Fruit fly (Drosophila melanogaster): Measurements from ENCODE around the gene Rtc1.

The Rtc1 gene

DNA sequence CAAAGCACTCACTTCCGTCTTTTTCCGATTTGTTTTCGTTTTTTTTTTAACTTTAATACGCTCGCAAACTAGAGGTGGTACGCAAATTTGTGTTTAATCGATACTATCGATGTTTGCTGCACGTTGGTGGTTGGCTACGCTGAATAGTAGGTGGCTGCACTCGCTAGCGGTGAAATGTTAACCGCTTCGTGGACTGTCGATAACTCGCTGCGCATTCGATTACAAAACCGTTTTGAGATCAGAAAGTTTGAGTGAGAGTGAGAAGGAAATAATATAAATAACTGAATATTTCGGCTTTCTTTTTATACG lies 20.9 kb upstream of the Rtc1 start, which contains the start of gene g:
Gene g, minus strand, starts transcription at position 105 of the 309 bp plus-strand sequence.
- TF ChIP-seq CG1620 (GFP tag; optimal IDR thresholded peaks at IDR 0.05): no peak
- no peak for TF ChIP-seq CG5204 (GFP tag; optimal IDR thresholded peaks at IDR 0.05)
- TF ChIP-seq kay (GFP tag; ENCODE audit: borderline replicate concordance): no peak
- no peak for TF ChIP-seq cnc (optimal IDR thresholded peaks at IDR 0.05)
- TF ChIP-seq ovo (GFP tag; optimal IDR thresholded peaks at IDR 0.05): peak; percentile 29
- TF ChIP-seq Crg-1 (GFP tag; optimal IDR thresholded peaks at IDR 0.05): no peak
- TF ChIP-seq pad (GFP tag; optimal IDR thresholded peaks at IDR 0.05): no peak
- TF ChIP-seq cic (GFP tag; optimal IDR thresholded peaks at IDR 0.05): no peak
- peak; percentile 18 for TF ChIP-seq bab1 (GFP tag; optimal IDR thresholded peaks at IDR 0.05)
- no peak for TF ChIP-seq CG7045 (GFP tag; optimal IDR thresholded peaks at IDR 0.05)
- peak; percentile 1 for TF ChIP-seq CG14711 (tag; optimal IDR thresholded peaks at IDR 0.05)
- peak; percentile 38 for TF ChIP-seq Mnt (GFP tag; optimal IDR thresholded peaks at IDR 0.05)
- no peak for TF ChIP-seq Clk (GFP tag; optimal IDR thresholded peaks at IDR 0.05)
- TF ChIP-seq Hr96 (GFP tag; optimal IDR thresholded peaks at IDR 0.05): no peak
- no peak for TF ChIP-seq CG33017 (tag; optimal IDR thresholded peaks at IDR 0.05)
- TF ChIP-seq CG7101 (tag; optimal IDR thresholded peaks at IDR 0.05): no peak
- TF ChIP-seq CG12768 (GFP tag; optimal IDR thresholded peaks at IDR 0.05): no peak
- peak; percentile 40 for TF ChIP-seq CG11617 (GFP tag; optimal IDR thresholded peaks at IDR 0.05)
- TF ChIP-seq toe (GFP tag; optimal IDR thresholded peaks at IDR 0.05): no peak
- TF ChIP-seq tj (GFP tag; optimal IDR thresholded peaks at IDR 0.05): no peak

DNA sequence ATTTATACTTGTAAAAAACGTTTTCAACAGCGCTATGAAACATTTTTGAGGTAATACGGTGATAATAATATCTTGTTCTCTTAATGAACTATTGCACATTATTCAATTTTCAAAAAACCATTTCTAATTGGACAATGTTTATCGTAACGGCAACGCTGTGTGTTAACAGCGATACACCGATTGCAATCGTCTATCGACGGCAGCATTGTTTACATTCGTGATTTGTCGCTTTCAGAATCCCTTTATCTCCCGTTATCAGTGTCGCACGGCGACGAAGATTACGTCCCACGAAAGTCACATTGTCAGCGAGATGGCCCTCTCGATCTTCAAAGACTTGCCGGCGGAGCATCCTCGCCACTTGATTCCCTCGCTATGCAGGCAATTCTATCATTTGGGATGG lies 19.0 kb upstream of the Rtc1 start, which contains the start of gene CG11134:
Gene CG11134, plus strand, starts transcription at position 4 of the 400 bp plus-strand sequence.
- TF ChIP-seq cic (GFP tag; optimal IDR thresholded peaks at IDR 0.05): peak; percentile 5
- TF ChIP-seq toe (GFP tag; optimal IDR thresholded peaks at IDR 0.05): no peak
- TF ChIP-seq Mnt (GFP tag; optimal IDR thresholded peaks at IDR 0.05): no peak
- TF ChIP-seq CG33017 (tag; optimal IDR thresholded peaks at IDR 0.05): no peak
- no peak for TF ChIP-seq CG1620 (GFP tag; optimal IDR thresholded peaks at IDR 0.05)
- no peak for TF ChIP-seq Clk (GFP tag; optimal IDR thresholded peaks at IDR 0.05)
- no peak for TF ChIP-seq CG14711 (tag; optimal IDR thresholded peaks at IDR 0.05)
- no peak for TF ChIP-seq Crg-1 (GFP tag; optimal IDR thresholded peaks at IDR 0.05)
- TF ChIP-seq Hr96 (GFP tag; optimal IDR thresholded peaks at IDR 0.05): no peak
- TF ChIP-seq CG7045 (GFP tag; optimal IDR thresholded peaks at IDR 0.05): no peak
- peak; percentile 16 for TF ChIP-seq bab1 (GFP tag; optimal IDR thresholded peaks at IDR 0.05)

dm6 chrX:13739411-13739888 lies 17.5 kb upstream of the Rtc1 start, which contains the start of gene CG11151:
Gene CG11151, plus strand, starts transcription at chrX:13739744.
- TF ChIP-seq CG1620 (GFP tag; optimal IDR thresholded peaks at IDR 0.05) (peak; percentile 87), CG12768 (GFP tag; optimal IDR thresholded peaks at IDR 0.05) (peak; percentile 92), cnc (optimal IDR thresholded peaks at IDR 0.05) (no peak), CG7045 (GFP tag; optimal IDR thresholded peaks at IDR 0.05) (peak; percentile 85), CG5204 (GFP tag; optimal IDR thresholded peaks at IDR 0.05) (peak; percentile 88), CG33017 (tag; optimal IDR thresholded peaks at IDR 0.05) (peak; percentile 93), tj (GFP tag; optimal IDR thresholded peaks at IDR 0.05) (peak; percentile 84), kay (GFP tag; ENCODE audit: borderline replicate concordance) (peak; percentile 75), ovo (GFP tag; optimal IDR thresholded peaks at IDR 0.05) (peak; percentile 90), CG7101 (tag; optimal IDR thresholded peaks at IDR 0.05) (peak; percentile 98), Crg-1 (GFP tag; optimal IDR thresholded peaks at IDR 0.05) (peak; percentile 94), CG11617 (GFP tag; optimal IDR thresholded peaks at IDR 0.05) (peak; percentile 95), Hr96 (GFP tag; optimal IDR thresholded peaks at IDR 0.05) (no peak), bab1 (GFP tag; optimal IDR thresholded peaks at IDR 0.05) (peak; percentile 97), CG14711 (tag; optimal IDR thresholded peaks at IDR 0.05) (peak; percentile 94), Clk (GFP tag; optimal IDR thresholded peaks at IDR 0.05) (peak; percentile 73), Mnt (GFP tag; optimal IDR thresholded peaks at IDR 0.05) (peak; percentile 87), cic (GFP tag; optimal IDR thresholded peaks at IDR 0.05) (peak; percentile 59), pad (GFP tag; optimal IDR thresholded peaks at IDR 0.05) (peak; percentile 99), toe (GFP tag; optimal IDR thresholded peaks at IDR 0.05) (peak; percentile 88)

- TF ChIP-seq CG1620 (GFP tag; optimal IDR thresholded peaks at IDR 0.05) (peak; percentile 75), Clk (GFP tag; optimal IDR thresholded peaks at IDR 0.05) (peak; percentile 82), CG14711 (tag; optimal IDR thresholded peaks at IDR 0.05) (peak; percentile 48), bab1 (GFP tag; optimal IDR thresholded peaks at IDR 0.05) (peak; percentile 29), Hr96 (GFP tag; optimal IDR thresholded peaks at IDR 0.05) (peak; percentile 89), CG5204 (GFP tag; optimal IDR thresholded peaks at IDR 0.05) (peak; percentile 78), cic (GFP tag; optimal IDR thresholded peaks at IDR 0.05) (peak; percentile 2), CG7045 (GFP tag; optimal IDR thresholded peaks at IDR 0.05) (peak; percentile 77), toe (GFP tag; optimal IDR thresholded peaks at IDR 0.05) (peak; percentile 72), kay (GFP tag; ENCODE audit: borderline replicate concordance) (peak; percentile 96), Mnt (GFP tag; optimal IDR thresholded peaks at IDR 0.05) (peak; percentile 71), CG7101 (tag; optimal IDR thresholded peaks at IDR 0.05) (peak; percentile 78), CG11617 (GFP tag; optimal IDR thresholded peaks at IDR 0.05) (peak; percentile 54), Crg-1 (GFP tag; optimal IDR thresholded peaks at IDR 0.05) (peak; percentile 42), CG12768 (GFP tag; optimal IDR thresholded peaks at IDR 0.05) (peak; percentile 95), cnc (optimal IDR thresholded peaks at IDR 0.05) (no peak), CG33017 (tag; optimal IDR thresholded peaks at IDR 0.05) (peak; percentile 67), pad (GFP tag; optimal IDR thresholded peaks at IDR 0.05) (no peak), tj (GFP tag; optimal IDR thresholded peaks at IDR 0.05) (peak; percentile 52), ovo (GFP tag; optimal IDR thresholded peaks at IDR 0.05) (no peak)
Observed at dm6 chrX:13740062-13740461, 16.9 kb upstream of the Rtc1 start.

DNA sequence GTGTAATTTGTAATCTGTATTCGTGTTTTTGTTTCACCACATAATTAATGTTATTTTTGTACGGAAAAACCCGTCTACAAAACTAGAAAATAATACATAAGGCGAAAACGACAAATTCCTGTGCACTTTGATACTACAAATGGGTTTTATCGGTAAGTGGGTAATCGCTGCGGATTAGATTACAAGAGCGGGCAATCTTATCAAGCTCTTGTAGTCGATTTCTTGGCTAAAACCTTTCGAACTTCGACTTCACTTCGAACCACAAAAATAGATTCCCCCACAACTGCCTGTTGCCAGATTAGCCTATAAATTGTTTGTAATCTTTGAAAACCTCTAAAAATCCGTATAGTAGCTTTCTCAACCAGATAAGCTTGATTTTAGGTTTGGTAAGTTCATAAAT lies 16.0 kb upstream of the Rtc1 start:
- TF ChIP-seq bab1 (GFP tag; optimal IDR thresholded peaks at IDR 0.05): no peak

dm6 chrX:13744599-13745052 lies 12.4 kb upstream of the Rtc1 start, which contains the start of gene Grip91:
Gene Grip91, minus strand, starts transcription at chrX:13744683.
- no peak for TF ChIP-seq kay (GFP tag; ENCODE audit: borderline replicate concordance)
- TF ChIP-seq Crg-1 (GFP tag; optimal IDR thresholded peaks at IDR 0.05): peak; percentile 52
- TF ChIP-seq Mnt (GFP tag; optimal IDR thresholded peaks at IDR 0.05): peak; percentile 44
- peak; percentile 35 for TF ChIP-seq pad (GFP tag; optimal IDR thresholded peaks at IDR 0.05)
- peak; percentile 23 for TF ChIP-seq toe (GFP tag; optimal IDR thresholded peaks at IDR 0.05)
- TF ChIP-seq CG11617 (GFP tag; optimal IDR thresholded peaks at IDR 0.05): peak; percentile 17
- TF ChIP-seq CG5204 (GFP tag; optimal IDR thresholded peaks at IDR 0.05): no peak
- TF ChIP-seq CG7101 (tag; optimal IDR thresholded peaks at IDR 0.05): no peak
- peak; percentile 86 for TF ChIP-seq CG14711 (tag; optimal IDR thresholded peaks at IDR 0.05)
- TF ChIP-seq CG1620 (GFP tag; optimal IDR thresholded peaks at IDR 0.05): peak; percentile 49
- TF ChIP-seq bab1 (GFP tag; optimal IDR thresholded peaks at IDR 0.05): peak; percentile 60
- TF ChIP-seq tj (GFP tag; optimal IDR thresholded peaks at IDR 0.05): peak; percentile 77

Data from whole organism, adult.